Worm (Caenorhabditis elegans) whole organism, L4/young adult: ENCODE data around the gene rgs-6.

ENCODE experiments used
- W03F9.2 ChIP-seq: fragments of 150-350 bp; optimal IDR thresholded peaks from 2 replicates; lab custom pipeline; 2014; ENCODE audit warnings: missing biosample characterization, missing genetic modification characterization
- dao-5 ChIP-seq: sonication (generic microtip); optimal IDR thresholded peaks from 2 replicates; lab custom pipeline; 2016; ENCODE audit warnings: missing genotype, missing genetic modification characterization, moderate library complexity, missing compliant biosample characterization
- him-1 ChIP-seq: sonication (generic microtip); optimal IDR thresholded peaks from 2 replicates; lab custom pipeline; 2016; ENCODE audit warnings: missing genotype, missing genetic modification reagents, missing genetic modification characterization, missing compliant biosample characterization

DNA sequence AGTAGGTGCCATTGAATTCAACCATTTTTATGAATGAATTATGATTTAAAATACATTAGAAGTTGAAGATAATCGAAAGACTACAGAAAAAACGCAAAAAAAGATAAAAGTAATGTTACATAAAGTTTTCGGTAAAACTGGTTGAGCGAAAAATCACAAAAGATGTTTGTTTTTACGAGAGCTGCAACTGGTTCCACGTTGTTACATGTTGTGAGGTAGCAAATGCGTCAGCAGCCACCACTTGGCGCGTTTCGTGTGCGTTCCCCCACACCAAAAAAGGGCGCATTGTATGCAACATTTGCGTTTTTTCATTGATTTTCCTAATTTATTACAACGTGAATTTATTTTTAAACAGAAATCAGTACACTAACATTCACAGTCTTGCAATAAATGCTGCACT, 48.6 kb upstream of the rgs-6 start, which contains the start of gene gakh-1:
- peak; percentile 34 for TF ChIP-seq him-1 (tag; lab: Kevin White, UChicago)
- no peak for TF ChIP-seq dao-5 (tag; lab: Kevin White, UChicago)
- TF ChIP-seq W03F9.2 (tag; lab: Kevin White, UChicago): peak; percentile 0
